Fruit fly (Drosophila melanogaster): Measurements from ENCODE around the gene CG11226.

The CG11226 gene

DNA sequence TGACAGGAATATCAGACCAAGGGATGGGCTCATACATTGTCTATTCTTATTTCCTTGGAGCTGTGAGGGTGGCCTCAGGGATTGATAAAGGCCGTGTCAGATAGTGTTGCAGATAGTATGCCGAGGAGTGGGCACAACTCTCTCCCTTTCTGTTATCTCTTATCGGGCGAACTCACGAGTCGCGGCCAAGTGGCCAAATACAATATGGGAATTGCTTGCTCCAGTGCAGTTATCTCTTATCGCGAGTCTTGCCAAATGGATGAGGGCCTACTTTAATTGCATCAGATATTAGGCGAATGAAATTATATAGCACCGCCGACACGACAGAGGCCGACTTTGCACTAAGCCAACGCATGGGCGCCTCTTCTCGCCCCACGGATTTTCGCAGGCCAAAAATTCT lies 50.1 kb downstream of the CG11226 start:
- peak; percentile 70 for TF ChIP-seq svp (GFP tag)
- peak; percentile 53 for TF ChIP-seq Eip93F (GFP tag; optimal IDR thresholded peaks at IDR 0.05)
- no peak for TF ChIP-seq Ets21C (GFP tag; optimal IDR thresholded peaks at IDR 0.05)
- peak; percentile 26 for TF ChIP-seq dsx (GFP tag; optimal IDR thresholded peaks at IDR 0.05; ENCODE audit: poor library complexity, severe bottlenecking)
- peak; percentile 73 for TF ChIP-seq vri (GFP tag; optimal IDR thresholded peaks at IDR 0.05)

DNA sequence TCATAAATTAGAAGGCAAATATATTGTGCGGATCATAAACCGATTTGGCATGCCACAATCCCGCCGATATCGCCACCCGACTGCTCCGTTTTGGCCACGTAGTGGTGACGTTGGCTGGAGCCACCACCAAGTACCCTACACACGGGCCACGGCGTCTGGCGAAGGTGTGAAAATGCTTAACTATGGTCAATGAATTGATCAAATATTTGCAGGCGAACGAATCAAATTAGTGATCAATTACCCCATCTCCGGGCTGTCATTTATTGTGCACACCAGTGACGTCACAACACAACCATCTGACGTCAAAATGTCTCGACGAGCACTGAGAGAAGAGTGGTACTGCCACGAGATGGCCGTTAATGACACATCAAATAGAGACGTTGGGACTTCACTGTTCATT lies 50.8 kb downstream of the CG11226 start:
- peak; percentile 9 for TF ChIP-seq Eip78C (GFP tag)
- no peak for TF ChIP-seq CG6276 (GFP tag; optimal IDR thresholded peaks at IDR 0.05)
- peak; percentile 62 for TF ChIP-seq fkh (GFP tag; optimal IDR thresholded peaks at IDR 0.05)
- no peak for TF ChIP-seq CG31627 (GFP tag; optimal IDR thresholded peaks at IDR 0.05)

Data from whole organism, prepupa.